Worm (Caenorhabditis elegans): ENCODE measurements around the gene bath-27.

- TF ChIP-seq flt-1 (GFP tag; IDR thresholded peaks at IDR 0.05) (no peak), F13C5.2 (tag; optimal IDR thresholded peaks at IDR 0.05) (no peak), tbx-37 (GFP tag; conservative IDR thresholded peaks at IDR 0.05) (no peak), ama-1 (optimal IDR thresholded peaks at IDR 0.05) (no peak), sea-1 (GFP tag; conservative IDR thresholded peaks at IDR 0.05) (no peak), B0310.2 (tag; optimal IDR thresholded peaks at IDR 0.05) (no peak), ceh-36 (tag; optimal IDR thresholded peaks at IDR 0.05) (no peak), aly-1 (tag; optimal IDR thresholded peaks at IDR 0.05) (no peak), ets-7 (tag; optimal IDR thresholded peaks at IDR 0.05) (no peak), hmg-4 (GFP tag; optimal IDR thresholded peaks at IDR 0.05) (no peak), hmbx-1 (tag; optimal IDR thresholded peaks at IDR 0.05) (no peak), hnd-1 (tag; optimal IDR thresholded peaks at IDR 0.05) (no peak)
These were observed 44.6 kb downstream of the bath-27 start, which contains the start of gene nep-8 for ce11 chrII:3403535-3403934.
